Fruit fly (Drosophila melanogaster) whole organism, embryonic: ENCODE data around the gene Cip4.

Experiments
- Aef1 ChIP-seq: fragments of 200-800 bp; sonication (Bioruptor generic); IDR thresholded peaks from 3 replicates; pipeline ENCODE4 v1.3.6; 2022; ENCODE audit warnings: missing biosample characterization, missing genetic modification characterization
- Blimp-1 ChIP-seq: fragments of 200-800 bp; sonication (Bioruptor generic); optimal IDR thresholded peaks from 3 replicates; lab custom pipeline; 2018; ENCODE audit warnings: missing biosample characterization, missing genetic modification characterization, mild to moderate bottlenecking, moderate library complexity, missing genetic modification reagents
- CG10209 ChIP-seq: fragments of 200-800 bp; sonication (Bioruptor generic); optimal IDR thresholded peaks from 3 replicates; lab custom pipeline; 2017; ENCODE audit warnings: missing biosample characterization, mild to moderate bottlenecking, missing genetic modification characterization, missing genetic modification reagents
- CG10543 ChIP-seq: fragments of 200-800 bp; sonication (Bioruptor generic); optimal IDR thresholded peaks from 3 replicates; lab custom pipeline; 2017; ENCODE audit warnings: missing biosample characterization, mild to moderate bottlenecking, missing genetic modification characterization, moderate library complexity
- CG12391 ChIP-seq: fragments of 200-800 bp; sonication (Bioruptor generic); optimal IDR thresholded peaks from 3 replicates; lab custom pipeline; 2018; ENCODE audit warnings: missing biosample characterization, mild to moderate bottlenecking, missing genetic modification characterization, moderate library complexity
- CG13624 ChIP-seq: fragments of 200-800 bp; sonication (Bioruptor generic); optimal IDR thresholded peaks from 2 replicates; lab custom pipeline; 2016; ENCODE audit warnings: missing biosample characterization, missing genetic modification characterization
- CG14710 ChIP-seq: fragments of 200-800 bp; sonication (Bioruptor generic); optimal IDR thresholded peaks from 3 replicates; lab custom pipeline; 2019; ENCODE audit warnings: missing biosample characterization, mild to moderate bottlenecking, missing genetic modification characterization, moderate library complexity
- CG15073 ChIP-seq: fragments of 200-800 bp; sonication (Bioruptor generic); optimal IDR thresholded peaks from 2 replicates; lab custom pipeline; 2016; ENCODE audit warnings: missing biosample characterization, missing genetic modification characterization
- CG17385 ChIP-seq: fragments of 200-800 bp; sonication (Bioruptor generic); optimal IDR thresholded peaks from 3 replicates; lab custom pipeline; 2018; ENCODE audit warnings: missing biosample characterization, mild to moderate bottlenecking, missing genetic modification characterization
- CG17612 ChIP-seq: fragments of 200-800 bp; sonication (Bioruptor generic); IDR thresholded peaks from 2 replicates; pipeline ENCODE4 v1.3.6; 2022; ENCODE audit warnings: missing biosample characterization, missing genetic modification characterization
- CG2120 ChIP-seq: fragments of 200-800 bp; sonication (Bioruptor generic); optimal IDR thresholded peaks from 3 replicates; lab custom pipeline; 2016; ENCODE audit warnings: missing biosample characterization, missing genetic modification characterization
- CG3065 ChIP-seq: fragments of 200-800 bp; sonication (Bioruptor generic); optimal IDR thresholded peaks from 2 replicates; lab custom pipeline; 2016; ENCODE audit warnings: missing biosample characterization, missing genetic modification characterization
- CG32532 ChIP-seq: fragments of 200-800 bp; sonication (Bioruptor generic); IDR thresholded peaks from 2 replicates; pipeline ENCODE4 v1.3.6; 2022; ENCODE audit warnings: missing biosample characterization, missing genetic modification characterization
- CG3726 ChIP-seq: fragments of 200-800 bp; sonication (Bioruptor generic); IDR thresholded peaks from 3 replicates; pipeline ENCODE4, ENCODE4 v1.3.6; 2022; ENCODE audit warnings: missing biosample characterization, missing genetic modification characterization
- CG3847 ChIP-seq: fragments of 200-800 bp; sonication (Bioruptor generic); IDR thresholded peaks from 2 replicates; pipeline ENCODE4 v1.3.6; 2022; ENCODE audit warnings: missing biosample characterization, missing genetic modification characterization
- CG42726 ChIP-seq: fragments of 200-800 bp; sonication (Bioruptor generic); IDR thresholded peaks from 2 replicates; pipeline ENCODE4 v1.3.6; 2022; ENCODE audit warnings: missing biosample characterization, missing genetic modification characterization; ENCODE audit not compliant: partially characterized antibody
- CG8089 ChIP-seq: fragments of 200-800 bp; sonication (Bioruptor generic); optimal IDR thresholded peaks from 3 replicates; lab custom pipeline; 2016; ENCODE audit warnings: missing biosample characterization, missing genetic modification characterization
- CG8944 ChIP-seq: fragments of 200-800 bp; sonication (Bioruptor generic); optimal IDR thresholded peaks from 3 replicates; lab custom pipeline; 2016; ENCODE audit warnings: missing biosample characterization, missing genetic modification characterization
- CG9727 ChIP-seq: fragments of 200-800 bp; sonication (Bioruptor generic); optimal IDR thresholded peaks from 3 replicates; lab custom pipeline; 2017; ENCODE audit warnings: missing biosample characterization, mild to moderate bottlenecking, missing genetic modification characterization
- CG9876 ChIP-seq: fragments of 200-800 bp; sonication (Bioruptor generic); optimal IDR thresholded peaks from 2 replicates; lab custom pipeline; 2016; ENCODE audit warnings: missing biosample characterization, missing genetic modification characterization
- CG9932 ChIP-seq: fragments of 200-800 bp; sonication (Bioruptor generic); IDR thresholded peaks from 2 replicates; pipeline ENCODE4 v1.3.6; 2022; ENCODE audit warnings: missing biosample characterization, missing genetic modification characterization
- CTCF ChIP-seq: fragments of 200-800 bp; sonication (Bioruptor generic); optimal IDR thresholded peaks from 2 replicates; lab custom pipeline; 2017; ENCODE audit warnings: missing biosample characterization, mild to moderate bottlenecking, missing genetic modification characterization, moderate library complexity
- D19A ChIP-seq: fragments of 200-800 bp; optimal IDR thresholded peaks from 3 replicates; lab custom pipeline; 2019; ENCODE audit warnings: missing biosample characterization, mild to moderate bottlenecking, missing genetic modification characterization, moderate library complexity
- H2.0 ChIP-seq: fragments of 200-800 bp; sonication (Bioruptor generic); IDR thresholded peaks from 2 replicates; pipeline ENCODE4 v1.3.6; 2022; ENCODE audit warnings: missing biosample characterization, missing genetic modification characterization
- HLH3B ChIP-seq: fragments of 200-800 bp; sonication (Bioruptor generic); IDR thresholded peaks from 2 replicates; pipeline ENCODE4 v1.3.6; 2022; ENCODE audit warnings: missing biosample characterization, missing genetic modification characterization
- HLH54F ChIP-seq: fragments of 200-800 bp; sonication (Bioruptor generic); optimal IDR thresholded peaks from 3 replicates; lab custom pipeline; 2016; ENCODE audit warnings: missing biosample characterization, missing genetic modification characterization
- Hand ChIP-seq: fragments of 200-800 bp; sonication (Bioruptor generic); optimal IDR thresholded peaks from 2 replicates; lab custom pipeline; 2017; ENCODE audit warnings: mild to moderate bottlenecking, missing biosample characterization, missing genetic modification reagents, missing genetic modification characterization
- Nf-YC ChIP-seq: fragments of 200-800 bp; optimal IDR thresholded peaks from 3 replicates; lab custom pipeline; 2019; ENCODE audit warnings: missing biosample characterization, mild to moderate bottlenecking, missing genetic modification characterization, moderate library complexity
- Scr ChIP-seq: fragments of 200-800 bp; sonication (Bioruptor generic); IDR thresholded peaks from 2 replicates; pipeline ENCODE4 v1.3.6; 2022; ENCODE audit warnings: missing biosample characterization, missing genetic modification characterization; ENCODE audit not compliant: partially characterized antibody
- Spps ChIP-seq: fragments of 200-800 bp; sonication (Bioruptor generic); optimal IDR thresholded peaks from 2 replicates; lab custom pipeline; 2018; ENCODE audit warnings: missing biosample characterization, mild to moderate bottlenecking, missing genetic modification characterization
- bsh ChIP-seq, 2 experiments: fragments of 200-800 bp; sonication (Bioruptor generic); optimal IDR thresholded peaks; 2 replicates each; lab custom pipeline; 2017 to 2018; ENCODE audit warnings: mild to moderate bottlenecking in 2 of 2, missing biosample characterization in 2 of 2, missing genetic modification characterization in 2 of 2, moderate library complexity in 1 of 2
- cad ChIP-seq: fragments of >200 bp; optimal IDR thresholded peaks from 2 replicates; lab custom pipeline; 2017; ENCODE audit warnings: missing biosample characterization, missing genetic modification characterization
- cas ChIP-seq: fragments of 200-800 bp; sonication (Bioruptor generic); IDR thresholded peaks from 2 replicates; pipeline ENCODE4 v1.3.6; 2022; ENCODE audit warnings: missing biosample characterization, missing genetic modification characterization
- cg ChIP-seq: fragments of 200-800 bp; sonication (Bioruptor generic); optimal IDR thresholded peaks from 3 replicates; lab custom pipeline; 2019; ENCODE audit warnings: missing biosample characterization, mild to moderate bottlenecking, missing genetic modification characterization, moderate library complexity
- da ChIP-seq: fragments of 200-800 bp; sonication (Bioruptor generic); optimal IDR thresholded peaks from 2 replicates; lab custom pipeline; 2016; ENCODE audit warnings: missing biosample characterization, missing genetic modification characterization
- dati ChIP-seq: fragments of 200-800 bp; sonication (Bioruptor generic); IDR thresholded peaks from 2 replicates; pipeline ENCODE4 v1.3.6; 2022; ENCODE audit warnings: missing biosample characterization, missing genetic modification characterization
- fu2 ChIP-seq: fragments of 200-800 bp; sonication (Bioruptor generic); optimal IDR thresholded peaks from 2 replicates; lab custom pipeline; 2016; ENCODE audit warnings: missing biosample characterization, missing genetic modification characterization
- her ChIP-seq: fragments of 200-800 bp; sonication (Bioruptor generic); optimal IDR thresholded peaks from 2 replicates; lab custom pipeline; 2016; ENCODE audit warnings: missing biosample characterization, missing genetic modification characterization
- kay ChIP-seq: fragments of 200-800 bp; sonication (Bioruptor generic); optimal IDR thresholded peaks from 2 replicates; lab custom pipeline; 2016; ENCODE audit warnings: missing biosample characterization, missing genetic modification characterization
- lab ChIP-seq: fragments of 200-800 bp; sonication (Bioruptor generic); optimal IDR thresholded peaks from 3 replicates; lab custom pipeline; 2017; ENCODE audit warnings: missing biosample characterization, missing genetic modification characterization, mild to moderate bottlenecking, moderate library complexity, missing genetic modification reagents
- lmd ChIP-seq: fragments of 200-800 bp; sonication (Bioruptor generic); IDR thresholded peaks from 2 replicates; pipeline ENCODE4 v1.3.6; 2022; ENCODE audit warnings: missing biosample characterization, missing genetic modification characterization
- pfk ChIP-seq: fragments of 200-800 bp; sonication (Bioruptor generic); optimal IDR thresholded peaks from 2 replicates; lab custom pipeline; 2018; ENCODE audit warnings: missing biosample characterization, mild to moderate bottlenecking, missing genetic modification characterization, moderate library complexity
- prd ChIP-seq, 3 experiments: fragments of >200 bp in 2 of 3; fragments of 200-800 bp in 1 of 3; sonication (Bioruptor generic) in 1 of 3; optimal IDR thresholded peaks in 2 of 3; IDR thresholded peaks in 1 of 3; 2 replicates in 2 of 3; 3 replicates in 1 of 3; pipeline versions ENCODE4 v1.3.6 to Lab custom; 2017 to 2022; ENCODE audit warnings: missing biosample characterization in 1 of 3, missing genetic modification characterization in 1 of 3
- ranshi ChIP-seq: fragments of 200-800 bp; sonication (Bioruptor generic); IDR thresholded peaks from 2 replicates; pipeline ENCODE4 v1.3.6; 2022; ENCODE audit warnings: missing biosample characterization, missing genetic modification characterization
- schlank ChIP-seq: fragments of 200-800 bp; sonication (Bioruptor generic); optimal IDR thresholded peaks from 2 replicates; lab custom pipeline; 2018; ENCODE audit warnings: missing biosample characterization, mild to moderate bottlenecking, missing genetic modification characterization
- shn ChIP-seq: fragments of 200-800 bp; sonication (Bioruptor generic); optimal IDR thresholded peaks from 3 replicates; lab custom pipeline; 2016; ENCODE audit warnings: missing biosample characterization, missing genetic modification characterization
- slou ChIP-seq: fragments of 200-800 bp; sonication (Bioruptor generic); optimal IDR thresholded peaks from 3 replicates; lab custom pipeline; 2016; ENCODE audit warnings: missing biosample characterization, missing genetic modification characterization
- tll ChIP-seq, 2 experiments: fragments of 200-800 bp in 1 of 2; fragments of >200 bp in 1 of 2; sonication (Bioruptor generic) in 1 of 2; optimal IDR thresholded peaks; 2 replicates each; lab custom pipeline; 2017 to 2019; ENCODE audit warnings: missing biosample characterization in 2 of 2, missing genetic modification characterization in 2 of 2, mild to moderate bottlenecking in 1 of 2, moderate library complexity in 1 of 2
- tx ChIP-seq: fragments of 200-800 bp; sonication (Bioruptor generic); optimal IDR thresholded peaks from 2 replicates; lab custom pipeline; 2016; ENCODE audit warnings: missing biosample characterization, missing genetic modification characterization
- vfl ChIP-seq: fragments of 200-800 bp; sonication (Bioruptor generic); optimal IDR thresholded peaks from 2 replicates; lab custom pipeline; 2016; ENCODE audit warnings: missing biosample characterization, missing genetic modification characterization
- zfh2 ChIP-seq: fragments of 200-800 bp; sonication (Bioruptor generic); optimal IDR thresholded peaks from 2 replicates; lab custom pipeline; 2016; ENCODE audit warnings: missing biosample characterization, missing genetic modification characterization

Cip4 gene

DNA sequence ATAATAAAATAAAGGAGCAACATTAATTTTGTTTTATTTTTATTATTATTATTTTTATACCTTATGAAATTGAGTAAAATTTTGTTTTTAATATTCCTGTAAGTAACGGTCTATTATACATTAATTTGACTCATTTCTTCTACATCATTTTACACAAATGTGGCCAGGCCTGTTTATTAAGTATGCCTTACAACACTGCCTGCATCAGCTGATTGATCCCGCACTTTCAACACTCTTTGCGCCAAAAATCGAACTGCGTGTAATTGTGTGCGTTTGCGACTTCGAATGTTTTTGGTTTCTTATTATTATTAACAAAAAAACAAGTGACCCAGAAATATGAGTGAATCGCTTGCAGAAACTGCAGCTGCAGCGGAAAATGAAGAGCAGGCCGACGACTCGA, 50.6 kb downstream of the Cip4 start, which contains the start of gene Claspin (continued):
- peak; percentile 60 for TF ChIP-seq shn
- peak; percentile 53 for TF ChIP-seq lab (GFP tag; lab: Kevin White, UChicago)
- no peak for TF ChIP-seq CG3726 (GFP tag; lab: Robert Waterston, UW)
- TF ChIP-seq Nf-YC (tag; lab: Kevin White, UChicago): peak; percentile 9
- peak; percentile 33 for TF ChIP-seq CG9876 (GFP tag; lab: Kevin White, UChicago)
- TF ChIP-seq pfk (GFP tag; lab: Kevin White, UChicago): no peak
- TF ChIP-seq prd (optimal IDR thresholded peaks at IDR 0.05; lab: Kevin White, UChicago): no peak
- TF ChIP-seq prd (GFP tag; IDR thresholded peaks at IDR 0.05; lab: Robert Waterston, UW): no peak
- no peak for TF ChIP-seq da (GFP tag; lab: Kevin White, UChicago)
- peak; percentile 33 for TF ChIP-seq CG8089 (GFP tag; lab: Kevin White, UChicago)
- peak; percentile 30 for TF ChIP-seq tx (GFP tag; lab: Kevin White, UChicago)
- no peak for TF ChIP-seq CG17612
- no peak for TF ChIP-seq Scr (GFP tag; lab: Robert Waterston, UW)
- peak; percentile 10 for TF ChIP-seq her (GFP tag; lab: Kevin White, UChicago)
- TF ChIP-seq CG32532: no peak; the same call in 1 of the 2 replicates
- TF ChIP-seq cg (GFP tag; lab: Kevin White, UChicago): peak; percentile 68
- TF ChIP-seq HLH3B (GFP tag; lab: Robert Waterston, UW): no peak
- TF ChIP-seq H2.0 (GFP tag; lab: Robert Waterston, UW): peak; percentile 17; the same call in 1 of the 2 replicates
- no peak for TF ChIP-seq schlank (tag; lab: Kevin White, UChicago)
- peak; percentile 86 for TF ChIP-seq CG3847 (GFP tag; lab: Robert Waterston, UW)
- TF ChIP-seq CG14710 (tag; lab: Kevin White, UChicago): peak; percentile 35
- TF ChIP-seq Aef1 (GFP tag; lab: Robert Waterston, UW): 0 out of 3 replicates have a peak, but pooled peaks have one; percentile 21
- peak; percentile 69 for TF ChIP-seq zfh2
- TF ChIP-seq fu2 (GFP tag; lab: Kevin White, UChicago): peak; percentile 43
- 0 out of 2 replicates have a peak, but pooled peaks have one; percentile 11 for TF ChIP-seq ranshi (GFP tag; lab: Robert Waterston, UW)
- TF ChIP-seq Blimp-1 (GFP tag; lab: Kevin White, UChicago): peak; percentile 6
- peak in 1 of 2 experiments; percentile 16 for TF ChIP-seq bsh (GFP tag; optimal IDR thresholded peaks at IDR 0.05; lab: Kevin White, UChicago)
- peak; percentile 44 for TF ChIP-seq CTCF (GFP tag; lab: Kevin White, UChicago)
- peak; percentile 32 for TF ChIP-seq kay (GFP tag; lab: Kevin White, UChicago)
- no peak for TF ChIP-seq cad (GFP tag; lab: Kevin White, UChicago)
- no peak for TF ChIP-seq dati (GFP tag; lab: Robert Waterston, UW)
- TF ChIP-seq CG2120: peak; percentile 75
- TF ChIP-seq HLH54F: peak; percentile 53
- no peak for TF ChIP-seq CG10543
- peak; percentile 34 for TF ChIP-seq CG3065 (GFP tag; lab: Kevin White, UChicago)
- TF ChIP-seq CG9932 (GFP tag; lab: Robert Waterston, UW): peak; percentile 73
- peak; percentile 31 for TF ChIP-seq CG17385
- TF ChIP-seq CG9727 (GFP tag; lab: Kevin White, UChicago): no peak
- no peak for TF ChIP-seq CG15073 (GFP tag; lab: Kevin White, UChicago)
- peak; percentile 5; the same call in 1 of the 2 replicates for TF ChIP-seq lmd
- no peak for TF ChIP-seq D19A
- peak; percentile 40 for TF ChIP-seq CG12391 (tag; lab: Kevin White, UChicago)
- peak; percentile 54 for TF ChIP-seq CG10209 (GFP tag; lab: Kevin White, UChicago)
- TF ChIP-seq CG42726 (GFP tag; lab: Robert Waterston, UW): peak; percentile 26; the same call in 1 of the 2 replicates
- TF ChIP-seq tll (GFP tag; optimal IDR thresholded peaks at IDR 0.05; lab: Kevin White, UChicago): no peak
- TF ChIP-seq vfl (GFP tag; lab: Kevin White, UChicago): no peak
- no peak for TF ChIP-seq Spps (tag; lab: Kevin White, UChicago)
- no peak for TF ChIP-seq Hand (GFP tag; lab: Kevin White, UChicago)
- TF ChIP-seq slou (GFP tag; lab: Kevin White, UChicago): peak; percentile 18
- TF ChIP-seq CG8944 (GFP tag; lab: Kevin White, UChicago): peak; percentile 18
- TF ChIP-seq CG13624 (GFP tag; lab: Kevin White, UChicago): peak; percentile 61
- no peak; the same call in 1 of the 2 replicates for TF ChIP-seq cas
